Worm (Caenorhabditis elegans): ENCODE measurements around the gene nipa-1.

ce11 chrIII:3124209-3124786, 2.6 kb downstream of the nipa-1 start:
- TF ChIP-seq C04F5.9 (tag; optimal IDR thresholded peaks at IDR 0.05) (no peak), nhr-77 (tag; optimal IDR thresholded peaks at IDR 0.05) (no peak), lin-35 (GFP tag; optimal IDR thresholded peaks at IDR 0.05) (no peak), snpc-4 (tag; optimal IDR thresholded peaks at IDR 0.05) (no peak), unc-98 (GFP tag; IDR thresholded peaks at IDR 0.05) (no peak), unc-86 (tag; optimal IDR thresholded peaks at IDR 0.05) (no peak), lin-15B (tag; optimal IDR thresholded peaks at IDR 0.05) (no peak), lin-39 (tag; optimal IDR thresholded peaks at IDR 0.05) (no peak), ztf-11 (tag; optimal IDR thresholded peaks at IDR 0.05) (no peak), mdl-1 (tag; optimal IDR thresholded peaks at IDR 0.05) (no peak)

Data from whole organism, L1 larva.